Worm (Caenorhabditis elegans): Measurements from ENCODE around the gene fbxb-85.

ce11 chrIII:10815199-10815598, 33.6 kb downstream of the fbxb-85 start:
- TF ChIP-seq ztf-4 (tag; optimal IDR thresholded peaks at IDR 0.05) (no peak), egl-27 (tag; optimal IDR thresholded peaks at IDR 0.05) (no peak)
